Worm (Caenorhabditis elegans): Measurements from ENCODE around the gene F58A6.2.

ce11 chrII:5171610-5172009 is 35.1 kb downstream of the F58A6.2 start, which contains the start of gene C27D6.15:
- TF ChIP-seq elt-2 (tag; optimal IDR thresholded peaks at IDR 0.05) = no peak
- no peak for TF ChIP-seq unc-39 (tag; optimal IDR thresholded peaks at IDR 0.05)
- TF ChIP-seq ceh-9 (tag; optimal IDR thresholded peaks at IDR 0.05) = no peak
- TF ChIP-seq ama-1 (optimal IDR thresholded peaks at IDR 0.05) = no peak
- TF ChIP-seq lin-39 (tag; optimal IDR thresholded peaks at IDR 0.05) = no peak
- no peak for TF ChIP-seq pha-4 (tag; optimal IDR thresholded peaks at IDR 0.05)
- TF ChIP-seq fkh-10 (GFP tag; optimal IDR thresholded peaks at IDR 0.05) = no peak
- no peak for TF ChIP-seq lin-15B (tag; optimal IDR thresholded peaks at IDR 0.05)
- no peak for TF ChIP-seq mml-1 (tag; optimal IDR thresholded peaks at IDR 0.05)
- no peak for TF ChIP-seq mdl-1 (tag; optimal IDR thresholded peaks at IDR 0.05)
- TF ChIP-seq ceh-82 (tag; optimal IDR thresholded peaks at IDR 0.05) = no peak
- TF ChIP-seq nhr-77 (tag; optimal IDR thresholded peaks at IDR 0.05) = no peak

All from whole organism, L3 larva.